Worm (Caenorhabditis elegans): ENCODE data around the gene F20D6.9.

F20D6.9 gene

DNA sequence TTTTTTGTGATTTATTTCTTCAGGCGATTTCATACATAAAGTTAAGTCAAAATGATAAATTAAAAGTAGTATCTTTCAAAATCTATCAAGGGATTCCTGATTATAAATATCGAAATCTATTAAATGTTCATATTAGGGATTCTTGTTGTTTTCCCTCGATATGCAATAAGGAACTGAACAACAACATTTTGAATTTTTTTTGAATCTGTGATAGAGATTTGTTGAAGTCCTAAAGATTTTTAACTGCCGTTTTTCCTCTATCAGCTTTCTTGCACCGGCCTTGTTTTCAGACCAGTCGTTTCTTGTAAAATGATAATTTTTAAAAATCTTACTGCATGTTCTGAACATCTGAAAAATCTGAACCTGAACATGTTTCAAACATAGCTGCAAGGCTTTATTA is 21.5 kb downstream of the F20D6.9 start:
- TF ChIP-seq skn-1 (tag; optimal IDR thresholded peaks at IDR 0.05) (no peak), efl-1 (optimal IDR thresholded peaks at IDR 0.05) (no peak), efl-1 (GFP tag; optimal IDR thresholded peaks at IDR 0.05 in 1 of 2) (peak in 1 of 2 experiments; percentile 90), zip-4 (GFP tag; optimal IDR thresholded peaks at IDR 0.05) (no peak), ztf-11 (tag; optimal IDR thresholded peaks at IDR 0.05) (no peak)

DNA sequence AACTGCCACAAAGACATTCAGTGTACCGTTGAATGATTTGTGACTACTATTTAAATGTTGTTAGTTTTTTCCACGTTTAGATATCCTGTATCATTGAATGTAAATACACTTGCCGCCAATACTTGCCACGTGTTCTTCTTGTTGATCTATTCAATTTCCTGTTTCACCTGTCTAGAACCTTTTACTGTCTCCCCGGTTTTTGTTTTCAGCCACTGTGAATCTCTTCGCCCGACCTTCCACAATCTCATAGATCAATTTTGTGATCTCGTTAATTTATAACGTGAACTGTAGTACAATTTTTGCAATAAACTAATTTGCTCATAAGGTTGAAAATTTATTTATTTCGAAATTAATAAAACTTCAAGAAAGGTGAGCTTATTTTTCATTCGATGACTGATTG is 31.9 kb downstream of the F20D6.9 start, which contains the start of gene D1014.13:
D1014.13 (plus strand) TSS at position 301 of the 400 bp plus-strand sequence.
- no peak for TF ChIP-seq nhr-71 (tag; optimal IDR thresholded peaks at IDR 0.05)
- no peak for TF ChIP-seq fkh-10 (GFP tag; optimal IDR thresholded peaks at IDR 0.05)
- TF ChIP-seq lin-39 (tag; optimal IDR thresholded peaks at IDR 0.05) = no peak
- TF ChIP-seq fos-1 (tag; optimal IDR thresholded peaks at IDR 0.05) = no peak
- TF ChIP-seq pax-3 (tag; optimal IDR thresholded peaks at IDR 0.05) = no peak
- TF ChIP-seq C34B4.2 (tag; optimal IDR thresholded peaks at IDR 0.05) = no peak

DNA sequence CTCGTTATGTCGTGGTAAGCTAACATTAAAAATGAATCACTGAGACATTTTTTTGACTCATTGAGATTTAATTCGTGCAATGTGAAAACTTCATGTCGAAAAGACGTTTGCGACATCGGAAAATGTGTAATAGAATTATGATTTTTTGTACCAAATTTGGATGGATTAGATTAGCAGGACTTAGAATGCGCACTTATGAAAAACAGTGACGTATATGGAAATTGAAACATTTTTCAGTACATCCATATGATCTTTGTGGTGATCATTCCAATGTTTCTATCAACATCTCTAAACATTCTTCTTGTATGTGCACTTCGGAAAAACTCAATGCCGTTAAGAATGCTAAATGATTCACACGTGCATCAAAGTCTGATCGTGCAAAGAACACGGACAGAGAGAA is 32.7 kb downstream of the F20D6.9 start:
- peak; percentile 2 for TF ChIP-seq dsc-1 (tag; optimal IDR thresholded peaks at IDR 0.05)
- TF ChIP-seq ceh-90 (tag; optimal IDR thresholded peaks at IDR 0.05) = no peak

DNA sequence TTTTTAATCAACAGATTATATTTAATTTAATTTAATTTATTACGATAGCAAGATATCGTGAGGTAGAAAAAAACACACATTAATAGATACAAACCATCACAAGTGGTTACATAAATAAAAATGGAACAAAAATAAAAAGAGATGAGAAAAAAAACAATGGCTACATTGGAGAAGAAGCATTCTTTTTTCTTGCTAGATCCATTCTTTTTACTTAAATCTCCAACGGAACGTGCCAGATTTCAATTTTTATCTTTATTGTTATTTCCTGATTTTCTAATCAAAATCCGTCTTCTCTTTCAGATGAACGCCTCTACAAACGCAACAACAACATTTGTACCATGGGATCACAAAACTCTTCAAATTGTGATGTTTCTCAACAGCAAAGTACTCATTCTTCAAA is 33.6 kb downstream of the F20D6.9 start, which contains the start of gene D1014.2:
D1014.2 (plus strand) TSS at position 301 of the 400 bp plus-strand sequence.
- TF ChIP-seq tbx-2 (tag; optimal IDR thresholded peaks at IDR 0.05) = no peak
- no peak for TF ChIP-seq ceh-82 (tag; optimal IDR thresholded peaks at IDR 0.05)
- TF ChIP-seq lin-39 (tag; optimal IDR thresholded peaks at IDR 0.05) = no peak
- TF ChIP-seq aly-2 (tag; optimal IDR thresholded peaks at IDR 0.05) = no peak
- no peak for TF ChIP-seq F16B12.6 (tag; optimal IDR thresholded peaks at IDR 0.05)
- no peak for TF ChIP-seq mdl-1 (tag; optimal IDR thresholded peaks at IDR 0.05)

DNA sequence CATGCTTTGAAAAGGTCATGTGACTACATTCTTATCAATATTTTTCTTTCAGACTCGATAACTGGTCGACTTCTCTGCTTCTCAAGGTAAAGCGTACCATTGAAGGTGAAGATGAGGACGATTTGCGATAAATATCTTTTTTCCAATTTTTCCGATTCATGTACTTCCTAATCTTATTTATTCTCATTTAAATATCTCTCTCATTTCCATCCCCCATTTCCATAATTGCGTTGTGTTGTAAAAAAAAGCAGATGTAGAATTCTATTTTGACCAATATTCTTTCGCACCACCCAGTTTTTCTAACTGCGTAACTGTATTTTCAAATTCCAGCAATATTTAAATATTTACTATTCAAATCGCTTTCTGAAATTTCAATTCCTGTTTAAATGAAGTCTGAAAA is 44.3 kb downstream of the F20D6.9 start, which contains the start of gene D1014.4:
D1014.4 (plus strand) TSS at position 301 of the 400 bp plus-strand sequence.
- TF ChIP-seq nhr-85 (tag) = peak; percentile 15
- no peak for TF ChIP-seq egl-27 (tag; optimal IDR thresholded peaks at IDR 0.05)
- TF ChIP-seq nhr-11 (tag; optimal IDR thresholded peaks at IDR 0.05) = no peak
- TF ChIP-seq lin-35 (GFP tag; optimal IDR thresholded peaks at IDR 0.05) = peak in 1 of 2 experiments; percentile 15
- no peak for TF ChIP-seq nhr-28 (tag; optimal IDR thresholded peaks at IDR 0.05)
- TF ChIP-seq elt-2 (tag; optimal IDR thresholded peaks at IDR 0.05) = peak; percentile 21

DNA sequence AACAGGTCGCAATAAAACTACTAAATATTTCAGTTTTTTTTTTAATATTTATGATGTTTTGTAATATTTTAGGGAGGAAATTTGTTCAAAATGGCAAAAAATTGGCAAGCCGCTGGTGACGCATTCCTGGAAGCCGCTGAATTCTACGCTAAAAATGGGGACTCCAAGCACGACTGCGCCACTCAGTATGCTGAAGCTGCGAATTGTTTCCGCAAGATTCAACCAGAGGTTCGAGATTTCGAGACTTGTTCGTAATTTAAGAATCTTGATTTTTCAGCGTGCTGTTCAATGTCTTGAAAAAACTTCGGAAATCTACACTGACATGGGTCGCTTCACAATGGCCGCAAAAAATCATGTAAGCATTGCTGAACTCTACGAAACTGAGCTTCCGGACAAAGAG is 45.6 kb downstream of the F20D6.9 start:
- TF ChIP-seq F16B12.6 (tag; optimal IDR thresholded peaks at IDR 0.05) = no peak
- TF ChIP-seq fkh-4 (tag; optimal IDR thresholded peaks at IDR 0.05; ENCODE audit: borderline replicate concordance) = no peak
- no peak for TF ChIP-seq elt-3 (tag; optimal IDR thresholded peaks at IDR 0.05)
- no peak for TF ChIP-seq aha-1 (tag; optimal IDR thresholded peaks at IDR 0.05)
- no peak for TF ChIP-seq C04F5.9 (tag; optimal IDR thresholded peaks at IDR 0.05)
- TF ChIP-seq egl-13 (tag; optimal IDR thresholded peaks at IDR 0.05) = no peak
- no peak for TF ChIP-seq vab-15 (tag; optimal IDR thresholded peaks at IDR 0.05)
- TF ChIP-seq isw-1 (GFP tag; IDR thresholded peaks at IDR 0.05) = no peak

DNA sequence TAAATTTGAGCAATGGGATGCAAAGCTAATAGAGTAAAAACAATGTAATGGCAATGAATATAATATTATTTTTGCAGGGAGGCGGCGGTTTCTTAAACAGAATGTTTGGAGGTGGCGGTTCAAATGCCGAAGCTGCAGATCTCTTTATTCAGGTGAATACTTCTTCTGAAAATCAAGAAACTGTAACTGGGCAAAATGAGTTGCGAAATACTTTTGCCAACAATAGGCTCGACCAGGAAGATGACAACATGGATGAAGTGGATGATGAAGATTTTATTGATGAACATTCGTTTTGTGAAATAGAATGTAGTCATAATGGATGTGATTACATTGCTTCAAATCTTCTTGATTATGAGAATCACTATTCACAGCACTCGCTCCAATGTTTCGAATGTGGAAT is 46.4 kb downstream of the F20D6.9 start:
- TF ChIP-seq nhr-237 (tag; optimal IDR thresholded peaks at IDR 0.05) (no peak), irx-1 (tag; optimal IDR thresholded peaks at IDR 0.05) (no peak), nhr-85 (tag) (no peak), jun-1 (tag; optimal IDR thresholded peaks at IDR 0.05) (no peak), Y116A8C.19 (tag; optimal IDR thresholded peaks at IDR 0.05; ENCODE audit: borderline replicate concordance) (no peak), pqm-1 (tag; optimal IDR thresholded peaks at IDR 0.05) (no peak), dpl-1 (GFP tag; optimal IDR thresholded peaks at IDR 0.05) (no peak), fos-1 (tag; optimal IDR thresholded peaks at IDR 0.05) (no peak), C16A3.4 (tag; optimal IDR thresholded peaks at IDR 0.05) (no peak), nhr-90 (tag; optimal IDR thresholded peaks at IDR 0.05; ENCODE audit: poor library complexity) (no peak), zip-4 (GFP tag; optimal IDR thresholded peaks at IDR 0.05) (no peak), egl-27 (tag; optimal IDR thresholded peaks at IDR 0.05) (no peak), ets-5 (GFP tag; IDR thresholded peaks at IDR 0.05) (no peak), hpl-2 (GFP tag; optimal IDR thresholded peaks at IDR 0.05) (no peak), snu-23 (GFP tag; optimal IDR thresholded peaks at IDR 0.05) (no peak), lin-13 (GFP tag; optimal IDR thresholded peaks at IDR 0.05) (no peak)
